Fruit fly (Drosophila melanogaster) whole organism, embryonic: ENCODE measurements around the gene TyrRII.
A peak's percentile ranks its signal among the peaks of the same experiment; 100 is the strongest.

Source experiments
- Abd-B ChIP-seq: fragments of 200-800 bp; sonication (Bioruptor generic); optimal IDR thresholded peaks from 2 replicates; lab custom pipeline; 2018; ENCODE audit warnings: missing biosample characterization, mild to moderate bottlenecking, missing genetic modification characterization, moderate library complexity
- B-H2 ChIP-seq: fragments of 200-800 bp; sonication (Bioruptor generic); optimal IDR thresholded peaks from 2 replicates; lab custom pipeline; 2018; ENCODE audit warnings: missing biosample characterization, mild to moderate bottlenecking, missing genetic modification characterization
- Bdp1 ChIP-seq: fragments of 200-800 bp; sonication (Bioruptor generic); optimal IDR thresholded peaks from 3 replicates; lab custom pipeline; 2016; ENCODE audit warnings: missing biosample characterization, missing genetic modification characterization
- CG12104 ChIP-seq: fragments of 200-800 bp; sonication (Bioruptor generic); optimal IDR thresholded peaks from 3 replicates; lab custom pipeline; 2016; ENCODE audit warnings: missing biosample characterization, missing genetic modification characterization
- CG1233 ChIP-seq: fragments of 200-800 bp; sonication (Bioruptor generic); optimal IDR thresholded peaks from 4 replicates; lab custom pipeline; 2018; ENCODE audit warnings: missing biosample characterization, mild to moderate bottlenecking, missing genetic modification characterization
- CG12942 ChIP-seq: fragments of 200-800 bp; sonication (Bioruptor generic); optimal IDR thresholded peaks from 3 replicates; lab custom pipeline; 2016; ENCODE audit warnings: missing biosample characterization, missing genetic modification characterization
- CG13424 ChIP-seq: fragments of 200-800 bp; sonication (Bioruptor generic); optimal IDR thresholded peaks from 2 replicates; lab custom pipeline; 2019; ENCODE audit warnings: missing biosample characterization, mild to moderate bottlenecking, missing genetic modification characterization, moderate library complexity
- CG14014 ChIP-seq: fragments of 200-800 bp; sonication (Bioruptor generic); IDR thresholded peaks from 2 replicates; pipeline ENCODE4 v1.3.6; 2022; ENCODE audit warnings: missing biosample characterization, missing genetic modification characterization
- CG15479 ChIP-seq: fragments of 200-800 bp; sonication (Bioruptor generic); optimal IDR thresholded peaks from 3 replicates; lab custom pipeline; 2019; ENCODE audit warnings: missing biosample characterization, mild to moderate bottlenecking, missing genetic modification characterization, moderate library complexity
- CG17186 ChIP-seq: fragments of 200-800 bp; sonication (Bioruptor generic); optimal IDR thresholded peaks from 3 replicates; lab custom pipeline; 2017; ENCODE audit warnings: missing biosample characterization, missing genetic modification reagents, missing genetic modification characterization
- CG17802 ChIP-seq: fragments of 200-800 bp; sonication (Bioruptor generic); optimal IDR thresholded peaks from 2 replicates; lab custom pipeline; 2018; ENCODE audit warnings: missing biosample characterization, mild to moderate bottlenecking, missing genetic modification characterization, moderate library complexity
- CG2202 ChIP-seq: fragments of 200-800 bp; sonication (Bioruptor generic); optimal IDR thresholded peaks from 2 replicates; lab custom pipeline; 2018; ENCODE audit warnings: missing biosample characterization, mild to moderate bottlenecking, missing genetic modification characterization
- CG3163 ChIP-seq: fragments of 200-800 bp; sonication (Bioruptor generic); optimal IDR thresholded peaks from 3 replicates; lab custom pipeline; 2016; ENCODE audit warnings: missing biosample characterization, missing genetic modification characterization
- CG32532 ChIP-seq: fragments of 200-800 bp; sonication (Bioruptor generic); IDR thresholded peaks from 2 replicates; pipeline ENCODE4 v1.3.6; 2022; ENCODE audit warnings: missing biosample characterization, missing genetic modification characterization
- CG34376 ChIP-seq: fragments of 200-800 bp; sonication (Bioruptor generic); optimal IDR thresholded peaks from 2 replicates; lab custom pipeline; 2018; ENCODE audit warnings: missing biosample characterization, mild to moderate bottlenecking, missing genetic modification characterization
- CG4360 ChIP-seq: fragments of 200-800 bp; sonication (Bioruptor generic); IDR thresholded peaks from 2 replicates; pipeline ENCODE4 v1.3.6; 2022; ENCODE audit warnings: missing biosample characterization, missing genetic modification characterization
- CG43689 ChIP-seq: fragments of 200-800 bp; sonication (Bioruptor generic); IDR thresholded peaks from 2 replicates; pipeline ENCODE4 v1.3.6; 2022; ENCODE audit warnings: missing biosample characterization, missing genetic modification characterization
- CG4730 ChIP-seq: fragments of 200-800 bp; sonication (Bioruptor generic); IDR thresholded peaks from 2 replicates; pipeline ENCODE4 v1.3.6; 2022; ENCODE audit warnings: missing biosample characterization, missing genetic modification characterization
- CG6254 ChIP-seq: fragments of 200-800 bp; sonication (Bioruptor generic); optimal IDR thresholded peaks from 3 replicates; lab custom pipeline; 2017; ENCODE audit warnings: mild to moderate bottlenecking, missing biosample characterization, missing genetic modification reagents, missing genetic modification characterization
- CG6765 ChIP-seq: fragments of 200-800 bp; sonication (Bioruptor generic); optimal IDR thresholded peaks from 3 replicates; lab custom pipeline; 2017; ENCODE audit warnings: missing biosample characterization, mild to moderate bottlenecking, missing genetic modification characterization
- CG7928 ChIP-seq: fragments of 200-800 bp; sonication (Bioruptor generic); optimal IDR thresholded peaks from 2 replicates; lab custom pipeline; 2017; ENCODE audit warnings: missing biosample characterization, mild to moderate bottlenecking, missing genetic modification characterization
- CG9817 ChIP-seq: fragments of 200-800 bp; sonication (Bioruptor generic); optimal IDR thresholded peaks from 2 replicates; lab custom pipeline; 2018; ENCODE audit warnings: missing biosample characterization, mild to moderate bottlenecking, missing genetic modification characterization, moderate library complexity
- CG9876 ChIP-seq: fragments of 200-800 bp; sonication (Bioruptor generic); optimal IDR thresholded peaks from 2 replicates; lab custom pipeline; 2016; ENCODE audit warnings: missing biosample characterization, missing genetic modification characterization
- Dek ChIP-seq: fragments of 200-800 bp; sonication (Bioruptor generic); optimal IDR thresholded peaks from 3 replicates; lab custom pipeline; 2019; ENCODE audit warnings: missing biosample characterization, mild to moderate bottlenecking, missing genetic modification characterization, moderate library complexity
- Dip3 ChIP-seq: fragments of 200-800 bp; sonication (Bioruptor generic); optimal IDR thresholded peaks from 3 replicates; lab custom pipeline; 2016; ENCODE audit warnings: missing biosample characterization, missing genetic modification characterization
- Dll ChIP-seq: fragments of 200-800 bp; sonication (Bioruptor generic); IDR thresholded peaks from 4 replicates; pipeline ENCODE4 v1.3.6; 2022; ENCODE audit warnings: missing biosample characterization, missing genetic modification characterization; ENCODE audit not compliant: partially characterized antibody
- Drgx ChIP-seq: fragments of 200-800 bp; sonication (Bioruptor generic); IDR thresholded peaks from 2 replicates; pipeline ENCODE4 v1.3.6; 2022; ENCODE audit warnings: missing biosample characterization, missing genetic modification characterization
- Gug ChIP-seq: fragments of 200-800 bp; sonication (Bioruptor generic); IDR thresholded peaks from 4 replicates; pipeline ENCODE4 v1.3.6; 2022; ENCODE audit warnings: missing biosample characterization, missing genetic modification characterization
- H15 ChIP-seq: fragments of 200-800 bp; sonication (Bioruptor generic); IDR thresholded peaks from 3 replicates; pipeline ENCODE4 v1.3.6; 2022; ENCODE audit warnings: missing biosample characterization, missing genetic modification characterization
- H2.0 ChIP-seq: fragments of 200-800 bp; sonication (Bioruptor generic); IDR thresholded peaks from 2 replicates; pipeline ENCODE4 v1.3.6; 2022; ENCODE audit warnings: missing biosample characterization, missing genetic modification characterization
- Hr51 ChIP-seq, 2 experiments: fragments of 200-800 bp; sonication (Bioruptor generic); optimal IDR thresholded peaks; 2 replicates in 1 of 2; 3 replicates in 1 of 2; lab custom pipeline; 2016 to 2018; ENCODE audit warnings: missing biosample characterization in 2 of 2, missing genetic modification characterization in 2 of 2, mild to moderate bottlenecking in 1 of 2, moderate library complexity in 1 of 2
- Max ChIP-seq: fragments of 200-800 bp; sonication (Bioruptor generic); optimal IDR thresholded peaks from 2 replicates; lab custom pipeline; 2016; ENCODE audit warnings: missing biosample characterization, mild to moderate bottlenecking, missing genetic modification characterization
- Med ChIP-seq: fragments of 200-800 bp; sonication (Bioruptor generic); peaks from one replicate; lab custom pipeline; 2016; ENCODE audit warnings: missing biosample characterization, missing genetic modification characterization, mild to moderate bottlenecking, inconsistent platforms, moderate library complexity
- Neu2 ChIP-seq: fragments of 200-800 bp; sonication (Bioruptor generic); optimal IDR thresholded peaks from 3 replicates; lab custom pipeline; 2016; ENCODE audit warnings: missing biosample characterization, missing genetic modification characterization, borderline replicate concordance
- Taf1 ChIP-seq: fragments of 200-800 bp; sonication (Bioruptor generic); IDR thresholded peaks from 2 replicates; pipeline ENCODE4 v1.3.6; 2022; ENCODE audit warnings: missing biosample characterization, missing genetic modification characterization
- Xrp1 ChIP-seq: fragments of 200-800 bp; sonication (Bioruptor generic); IDR thresholded peaks from 2 replicates; pipeline ENCODE4 v1.3.6; 2022; ENCODE audit warnings: missing biosample characterization, missing genetic modification characterization
- ara ChIP-seq: fragments of 200-800 bp; sonication (Bioruptor generic); IDR thresholded peaks from 2 replicates; pipeline ENCODE4 v1.3.6; 2022; ENCODE audit warnings: missing biosample characterization, missing genetic modification characterization
- cato ChIP-seq: fragments of 200-800 bp; sonication (Bioruptor generic); optimal IDR thresholded peaks from 2 replicates; lab custom pipeline; 2016; ENCODE audit warnings: missing biosample characterization, missing genetic modification characterization, borderline replicate concordance
- corto ChIP-seq: fragments of 200-800 bp; sonication (Bioruptor generic); optimal IDR thresholded peaks from 2 replicates; lab custom pipeline; 2016; ENCODE audit warnings: missing biosample characterization, mild to moderate bottlenecking, missing genetic modification characterization, moderate library complexity
- croc ChIP-seq: fragments of 200-800 bp; sonication (Bioruptor generic); conservative IDR thresholded peaks from 3 replicates; pipeline ENCODE4 v1.3.6; 2022; ENCODE audit warnings: missing biosample characterization, missing genetic modification characterization
- dimm ChIP-seq: fragments of 200-800 bp; sonication (Bioruptor generic); IDR thresholded peaks from 2 replicates; pipeline ENCODE4 v1.3.6; 2022; ENCODE audit warnings: missing biosample characterization, missing genetic modification characterization
- emc ChIP-seq: fragments of 200-800 bp; sonication (Bioruptor generic); optimal IDR thresholded peaks from 2 replicates; lab custom pipeline; 2016; ENCODE audit warnings: missing biosample characterization, missing genetic modification characterization
- pum ChIP-seq: fragments of 200-800 bp; sonication (Bioruptor generic); optimal IDR thresholded peaks from 2 replicates; lab custom pipeline; 2016; ENCODE audit warnings: missing biosample characterization, missing genetic modification characterization
- pzg ChIP-seq: fragments of 200-800 bp; sonication (Bioruptor generic); optimal IDR thresholded peaks from 3 replicates; lab custom pipeline; 2018; ENCODE audit warnings: missing biosample characterization, mild to moderate bottlenecking, missing genetic modification characterization, moderate library complexity
- slp2 ChIP-seq: fragments of 200-800 bp; sonication (Bioruptor generic); optimal IDR thresholded peaks from 2 replicates; lab custom pipeline; 2016; ENCODE audit warnings: missing biosample characterization, missing genetic modification characterization
- tgo ChIP-seq: fragments of 200-800 bp; sonication (Bioruptor generic); IDR thresholded peaks from 3 replicates; pipeline ENCODE4 v1.3.6; 2022; ENCODE audit warnings: missing biosample characterization, missing genetic modification characterization
- trem ChIP-seq: fragments of 200-800 bp; optimal IDR thresholded peaks from 3 replicates; lab custom pipeline; 2019; ENCODE audit warnings: missing biosample characterization, mild to moderate bottlenecking, missing genetic modification characterization, moderate library complexity
- ttk ChIP-seq: fragments of 200-800 bp; sonication (Bioruptor generic); IDR thresholded peaks from 2 replicates; pipeline ENCODE4 v2.1.2; 2022; ENCODE audit warnings: missing biosample characterization, missing genetic modification characterization
- vvl ChIP-seq: fragments of 200-800 bp; sonication (Bioruptor generic); IDR thresholded peaks from 2 replicates; pipeline ENCODE4 v1.3.6; 2022; ENCODE audit warnings: missing biosample characterization, missing genetic modification characterization
- wor ChIP-seq: fragments of 200-800 bp; sonication (Bioruptor generic); IDR thresholded peaks from 2 replicates; pipeline ENCODE4 v1.3.6; 2022; ENCODE audit warnings: missing biosample characterization, missing genetic modification characterization
- yki ChIP-seq: fragments of >200 bp; optimal IDR thresholded peaks from 3 replicates; lab custom pipeline; 2018
- zfh1 ChIP-seq: fragments of 200-800 bp; sonication (Bioruptor generic); IDR thresholded peaks from 3 replicates; pipeline ENCODE4 v1.3.6; 2022; ENCODE audit warnings: missing biosample characterization, missing genetic modification characterization

TyrRII gene

DNA sequence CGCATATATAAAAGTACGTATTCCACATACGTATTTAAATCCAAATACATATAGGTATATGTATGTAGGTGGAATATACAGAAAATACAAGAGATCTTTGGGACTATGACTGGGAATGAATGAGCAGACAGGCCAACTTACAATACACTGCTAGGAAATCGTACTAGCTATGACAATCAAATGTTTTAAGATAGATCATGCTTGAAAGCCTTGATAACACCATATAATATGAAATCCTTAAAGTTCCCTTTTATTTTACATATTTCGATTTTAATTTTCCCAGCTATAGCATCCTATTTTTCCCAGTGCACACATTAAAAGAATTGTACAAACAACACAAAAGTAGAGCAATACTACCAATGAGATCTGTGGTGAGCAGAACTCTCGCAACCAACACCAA is 45.0 kb downstream of the TyrRII start (continued):
- peak; percentile 94 for TF ChIP-seq CG32532 (GFP tag; lab: Robert Waterston, UW)
- peak; percentile 92 for TF ChIP-seq CG9817 (tag; lab: Kevin White, UChicago)
- TF ChIP-seq CG43689 (GFP tag; lab: Robert Waterston, UW), result peak; percentile 65
- peak; percentile 34 for TF ChIP-seq trem (tag; lab: Kevin White, UChicago)
- peak; percentile 85 for TF ChIP-seq H15 (GFP tag; lab: Robert Waterston, UW)
- peak; percentile 39 for TF ChIP-seq CG7928 (GFP tag; lab: Kevin White, UChicago)
- peak; percentile 83 for TF ChIP-seq Abd-B (GFP tag; lab: Kevin White, UChicago)
- no peak for TF ChIP-seq Neu2 (GFP tag; lab: Kevin White, UChicago)
- peak; percentile 41 for TF ChIP-seq CG34376 (GFP tag; lab: Kevin White, UChicago)
- TF ChIP-seq CG15479 (GFP tag; lab: Kevin White, UChicago), result no peak
- peak; percentile 35 for TF ChIP-seq Max (GFP tag; lab: Kevin White, UChicago)
- TF ChIP-seq ara (GFP tag; lab: Robert Waterston, UW), result peak; percentile 86
- TF ChIP-seq B-H2 (GFP tag; lab: Kevin White, UChicago), result peak; percentile 67
- TF ChIP-seq CG6765 (GFP tag; lab: Kevin White, UChicago), result peak; percentile 64
- TF ChIP-seq CG17186 (GFP tag; lab: Kevin White, UChicago), result no peak
- TF ChIP-seq Dip3 (GFP tag; lab: Kevin White, UChicago), result peak; percentile 65
- TF ChIP-seq CG12942 (GFP tag; lab: Kevin White, UChicago), result peak; percentile 52
- TF ChIP-seq Bdp1, result peak; percentile 32
- TF ChIP-seq ttk, result peak; percentile 83
- peak; percentile 69; the same call in 3 of the 4 replicates for TF ChIP-seq Gug (GFP tag; lab: Robert Waterston, UW)
- TF ChIP-seq CG17802 (tag; lab: Kevin White, UChicago), result no peak
- TF ChIP-seq CG1233, result peak; percentile 53
- peak; percentile 80 for TF ChIP-seq zfh1 (GFP tag; lab: Robert Waterston, UW)
- peak; percentile 17 for TF ChIP-seq CG9876 (GFP tag; lab: Kevin White, UChicago)
- no peak for TF ChIP-seq CG3163 (GFP tag; lab: Kevin White, UChicago)
- peak; percentile 94 for TF ChIP-seq vvl
- TF ChIP-seq cato (GFP tag; lab: Kevin White, UChicago), result peak; percentile 24
- peak; percentile 13 for TF ChIP-seq CG6254
- TF ChIP-seq emc (GFP tag; lab: Kevin White, UChicago), result peak; percentile 72
- TF ChIP-seq Xrp1 (GFP tag; lab: Robert Waterston, UW), result peak; percentile 83
- no peak for TF ChIP-seq corto (GFP tag; lab: Kevin White, UChicago)
- TF ChIP-seq wor (GFP tag; lab: Robert Waterston, UW), result peak; percentile 71
- no peak for TF ChIP-seq yki (lab: Kevin White, UChicago)
- 0 out of 2 replicates have a peak, but pooled peaks have one; percentile 23 for TF ChIP-seq dimm (GFP tag; lab: Robert Waterston, UW)
- TF ChIP-seq croc (GFP tag; lab: Robert Waterston, UW), result peak; percentile 78
- TF ChIP-seq pzg (GFP tag; lab: Kevin White, UChicago), result no peak
- peak; percentile 86 for TF ChIP-seq Drgx (GFP tag; lab: Robert Waterston, UW)
- TF ChIP-seq CG4360 (GFP tag; lab: Robert Waterston, UW), result peak; percentile 50
- peak; percentile 87 for TF ChIP-seq Dek
- TF ChIP-seq CG14014, result peak; percentile 74
- TF ChIP-seq Taf1 (GFP tag; lab: Robert Waterston, UW), result peak; percentile 89
- TF ChIP-seq pum (GFP tag; lab: Kevin White, UChicago), result peak; percentile 70
- TF ChIP-seq CG2202 (tag; lab: Kevin White, UChicago), result no peak
- TF ChIP-seq H2.0 (GFP tag; lab: Robert Waterston, UW), result peak; percentile 69
- TF ChIP-seq Dll (GFP tag; lab: Robert Waterston, UW), result no peak
- TF ChIP-seq Med (GFP tag; lab: Kevin White, UChicago), result peak; percentile 98
- TF ChIP-seq Hr51 (GFP tag; optimal IDR thresholded peaks at IDR 0.05; lab: Kevin White, UChicago), result peak; percentile 19 to 84
- TF ChIP-seq slp2 (GFP tag; lab: Kevin White, UChicago), result peak; percentile 59
- TF ChIP-seq CG12104, result peak; percentile 50
- TF ChIP-seq tgo, result peak; percentile 90
- TF ChIP-seq CG4730, result peak; percentile 86
- peak; percentile 88 for TF ChIP-seq CG13424
